Fruit fly (Drosophila melanogaster): ENCODE results near the gene Tm2.

The Tm2 gene

dm6 chr3R:15280619-15281334 is 29.2 kb upstream of the Tm2 start (continued):
- no peak for TF ChIP-seq gsb (GFP tag; IDR thresholded peaks at IDR 0.05)
- peak; percentile 8 for TF ChIP-seq D19B (GFP tag; optimal IDR thresholded peaks at IDR 0.05)
- TF ChIP-seq E2f1 (GFP tag; IDR thresholded peaks at IDR 0.05): peak; percentile 32; the same call in 1 of the 2 replicates
- peak; percentile 60 for TF ChIP-seq lmd (GFP tag; IDR thresholded peaks at IDR 0.05)
- TF ChIP-seq gsb-n (tag; optimal IDR thresholded peaks at IDR 0.05): peak; percentile 74
- peak; percentile 52 for TF ChIP-seq Hsf (GFP tag; optimal IDR thresholded peaks at IDR 0.05)
- TF ChIP-seq Max (GFP tag; optimal IDR thresholded peaks at IDR 0.05): peak; percentile 60
- TF ChIP-seq slp2 (GFP tag; optimal IDR thresholded peaks at IDR 0.05): peak; percentile 3
- TF ChIP-seq cg (GFP tag; optimal IDR thresholded peaks at IDR 0.05): peak; percentile 64
- peak; percentile 52 for TF ChIP-seq Meics (GFP tag; optimal IDR thresholded peaks at IDR 0.05)
- peak; percentile 47 for TF ChIP-seq CG12155 (GFP tag; optimal IDR thresholded peaks at IDR 0.05)
- peak; percentile 62 for TF ChIP-seq CG12104 (GFP tag; optimal IDR thresholded peaks at IDR 0.05)
- peak; percentile 76 for TF ChIP-seq CG17829 (tag; optimal IDR thresholded peaks at IDR 0.05)
- peak; percentile 83 for TF ChIP-seq dmrt99B (tag; optimal IDR thresholded peaks at IDR 0.05)
- peak; percentile 40; the same call in 1 of the 2 replicates for TF ChIP-seq CG3847 (GFP tag; IDR thresholded peaks at IDR 0.05)
- peak; percentile 59 for TF ChIP-seq CG10654 (GFP tag; optimal IDR thresholded peaks at IDR 0.05)
- 0 out of 3 replicates have a peak, but pooled peaks have one; percentile 44 for TF ChIP-seq H15 (GFP tag; IDR thresholded peaks at IDR 0.05)
- TF ChIP-seq grau (tag; optimal IDR thresholded peaks at IDR 0.05): peak; percentile 80
- no peak for TF ChIP-seq crc (GFP tag; optimal IDR thresholded peaks at IDR 0.05)
- peak; percentile 63 for TF ChIP-seq ttk (GFP tag; IDR thresholded peaks at IDR 0.05)
- peak; percentile 86 for TF ChIP-seq tio (GFP tag; optimal IDR thresholded peaks at IDR 0.05)
- TF ChIP-seq Nf-YB (GFP tag; optimal IDR thresholded peaks at IDR 0.05): peak; percentile 49
- no peak for TF ChIP-seq bbx (GFP tag; IDR thresholded peaks at IDR 0.05; ENCODE audit: partially characterized antibody)
- no peak for TF ChIP-seq CG3065 (GFP tag; optimal IDR thresholded peaks at IDR 0.05)
- TF ChIP-seq Nf-YC (tag; optimal IDR thresholded peaks at IDR 0.05): peak; percentile 63
- peak; percentile 31 for TF ChIP-seq CG15073 (GFP tag; optimal IDR thresholded peaks at IDR 0.05)
- TF ChIP-seq CG2875 (GFP tag; optimal IDR thresholded peaks at IDR 0.05): peak; percentile 75
- no peak for TF ChIP-seq lov (optimal IDR thresholded peaks at IDR 0.05)
- TF ChIP-seq lov (GFP tag; IDR thresholded peaks at IDR 0.05): no peak
- TF ChIP-seq CG2712 (tag; optimal IDR thresholded peaks at IDR 0.05): peak; percentile 86
- peak; percentile 46; the same call in 2 of the 3 replicates for TF ChIP-seq croc (GFP tag; conservative IDR thresholded peaks at IDR 0.05)
- TF ChIP-seq stc (GFP tag; IDR thresholded peaks at IDR 0.05): no peak; the same call in 1 of the 2 replicates
- 0 out of 2 replicates have a peak, but pooled peaks have one; percentile 33 for TF ChIP-seq ranshi (GFP tag; IDR thresholded peaks at IDR 0.05)
- peak; percentile 19 for TF ChIP-seq YL-1 (GFP tag; optimal IDR thresholded peaks at IDR 0.05)
- peak in 1 of 2 experiments; percentile 47 for TF ChIP-seq chif (GFP tag; optimal IDR thresholded peaks at IDR 0.05)
- peak in 1 of 2 experiments; percentile 71 for TF ChIP-seq bsh (GFP tag; optimal IDR thresholded peaks at IDR 0.05)
- TF ChIP-seq wdn (GFP tag; IDR thresholded peaks at IDR 0.05): no peak
- TF ChIP-seq CG9932 (GFP tag; IDR thresholded peaks at IDR 0.05): no peak
- no peak; the same call in 1 of the 2 replicates for TF ChIP-seq CG9215 (GFP tag; IDR thresholded peaks at IDR 0.05)
- TF ChIP-seq ATbp (GFP tag; optimal IDR thresholded peaks at IDR 0.05): peak; percentile 54
- TF ChIP-seq CG31441 (GFP tag; IDR thresholded peaks at IDR 0.05): peak; percentile 86
- TF ChIP-seq CG8281 (tag; optimal IDR thresholded peaks at IDR 0.05): peak; percentile 40
- TF ChIP-seq Ets65A (GFP tag): peak; percentile 73
- TF ChIP-seq CG14710 (tag; optimal IDR thresholded peaks at IDR 0.05): peak; percentile 83
- peak; percentile 95 for TF ChIP-seq CG17361 (GFP tag; IDR thresholded peaks at IDR 0.05)
- TF ChIP-seq CG33557 (GFP tag; optimal IDR thresholded peaks at IDR 0.05): peak; percentile 74
- TF ChIP-seq zf30C (GFP tag; optimal IDR thresholded peaks at IDR 0.05): peak; percentile 61
- peak; percentile 13 for TF ChIP-seq kni (GFP tag; optimal IDR thresholded peaks at IDR 0.05)
- no peak for TF ChIP-seq usp (GFP tag; optimal IDR thresholded peaks at IDR 0.05)
